Fruit fly (Drosophila melanogaster): ENCODE measurements around the gene Gr93c.

The Gr93c gene

dm6 chr3R:21852579-21853233 lies 7.6 kb upstream of the Gr93c start (continued):
- TF ChIP-seq CG10631 (GFP tag; optimal IDR thresholded peaks at IDR 0.05) (peak; percentile 30), svp (GFP tag) (no peak), CG11762 (GFP tag; optimal IDR thresholded peaks at IDR 0.05; ENCODE audit: insufficient read depth) (no peak), fd59A (GFP tag; optimal IDR thresholded peaks at IDR 0.05) (peak; percentile 26), CG8319 (GFP tag; optimal IDR thresholded peaks at IDR 0.05) (no peak), CG32006 (GFP tag; optimal IDR thresholded peaks at IDR 0.05) (peak; percentile 66), Sox14 (GFP tag; optimal IDR thresholded peaks at IDR 0.05) (peak; percentile 60), Sox102F (GFP tag; optimal IDR thresholded peaks at IDR 0.05) (no peak), fd85E (GFP tag; optimal IDR thresholded peaks at IDR 0.05) (no peak), ss (GFP tag; optimal IDR thresholded peaks at IDR 0.05) (peak; percentile 15 to 21), CG6808 (GFP tag; optimal IDR thresholded peaks at IDR 0.05) (peak; percentile 30), acj6 (GFP tag; optimal IDR thresholded peaks at IDR 0.05) (peak; percentile 23), CG6163 (GFP tag; IDR thresholded peaks at IDR 0.05) (peak; percentile 29; the same call in 1 of the 3 replicates), Blimp-1 (GFP tag; optimal IDR thresholded peaks at IDR 0.05) (no peak), CG11294 (GFP tag; IDR thresholded peaks at IDR 0.05) (no peak), Smox (GFP tag; optimal IDR thresholded peaks at IDR 0.05) (no peak), cyc (GFP tag; optimal IDR thresholded peaks at IDR 0.05) (no peak)

dm6 chr3R:21851592-21852578 lies 6.8 kb upstream of the Gr93c start:
- TF ChIP-seq CG34406 (GFP tag; optimal IDR thresholded peaks at IDR 0.05), result no peak
- TF ChIP-seq acj6 (GFP tag; optimal IDR thresholded peaks at IDR 0.05), result no peak
- TF ChIP-seq Hr38 (GFP tag; optimal IDR thresholded peaks at IDR 0.05), result no peak
- TF ChIP-seq CG15336 (GFP tag; IDR thresholded peaks at IDR 0.05), result no peak
- TF ChIP-seq topi (GFP tag; optimal IDR thresholded peaks at IDR 0.05), result no peak
- TF ChIP-seq Eip78C (GFP tag), result peak; percentile 8
- TF ChIP-seq svp (GFP tag), result peak; percentile 86

DNA sequence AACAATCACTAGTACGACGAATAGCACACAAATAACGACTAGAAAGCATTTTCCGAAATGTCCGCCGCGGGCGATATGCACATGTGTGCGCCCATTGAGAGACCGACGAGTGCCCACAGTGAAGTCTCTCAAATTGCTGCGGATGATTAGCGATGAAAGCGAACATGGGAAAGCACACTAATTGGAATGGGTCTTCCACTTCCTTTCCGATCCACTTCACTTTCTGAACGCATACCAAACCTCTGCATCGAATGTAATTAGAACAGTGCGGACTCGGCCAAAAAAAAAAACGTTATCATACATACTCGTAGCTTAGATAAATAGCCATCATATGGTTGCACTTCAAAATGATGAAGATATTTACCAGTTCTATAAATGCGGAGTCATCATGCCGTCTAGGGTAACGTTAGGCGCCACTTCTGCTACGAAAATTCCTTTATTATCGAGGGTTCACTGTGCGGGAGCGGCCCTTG lies 5.0 kb upstream of the Gr93c start:
- TF ChIP-seq topi (GFP tag; optimal IDR thresholded peaks at IDR 0.05) (peak; percentile 10), svp (GFP tag) (peak; percentile 71), Smox (GFP tag; optimal IDR thresholded peaks at IDR 0.05) (no peak), CG31627 (GFP tag; optimal IDR thresholded peaks at IDR 0.05) (peak; percentile 36), fkh (GFP tag; optimal IDR thresholded peaks at IDR 0.05) (peak; percentile 32), CG6854 (GFP tag; optimal IDR thresholded peaks at IDR 0.05) (no peak), lz (GFP tag; optimal IDR thresholded peaks at IDR 0.05) (peak; percentile 37), CG3032 (tag; optimal IDR thresholded peaks at IDR 0.05) (peak; percentile 9), CG4318 (GFP tag; optimal IDR thresholded peaks at IDR 0.05) (peak; percentile 13), CG8119 (GFP tag; IDR thresholded peaks at IDR 0.05) (peak; percentile 64), Met (GFP tag; optimal IDR thresholded peaks at IDR 0.05) (peak; percentile 13), CG6792 (GFP tag; optimal IDR thresholded peaks at IDR 0.05) (peak; percentile 11), Eip78C (GFP tag) (peak; percentile 74), Sox15 (GFP tag; optimal IDR thresholded peaks at IDR 0.05) (no peak), CG6276 (GFP tag; optimal IDR thresholded peaks at IDR 0.05) (peak; percentile 7), CG15336 (GFP tag; IDR thresholded peaks at IDR 0.05) (peak; percentile 53), Eip75B (GFP tag; optimal IDR thresholded peaks at IDR 0.05) (peak; percentile 35), Sox102F (GFP tag; optimal IDR thresholded peaks at IDR 0.05) (no peak), cyc (GFP tag; optimal IDR thresholded peaks at IDR 0.05) (no peak), Hr39 (GFP tag; optimal IDR thresholded peaks at IDR 0.05) (peak; percentile 5), CG8632 (GFP tag; optimal IDR thresholded peaks at IDR 0.05) (no peak), pdm3 (GFP tag; optimal IDR thresholded peaks at IDR 0.05) (peak; percentile 46), dac (GFP tag; optimal IDR thresholded peaks at IDR 0.05) (peak; percentile 9), CG6808 (GFP tag; optimal IDR thresholded peaks at IDR 0.05) (peak; percentile 34), Gug (GFP tag; IDR thresholded peaks at IDR 0.05) (0 out of 2 replicates have a peak, but pooled peaks have one; percentile 48), CG6163 (GFP tag; IDR thresholded peaks at IDR 0.05) (0 out of 3 replicates have a peak, but pooled peaks have one; percentile 45), CG11762 (GFP tag; optimal IDR thresholded peaks at IDR 0.05; ENCODE audit: insufficient read depth) (no peak), salr (GFP tag; optimal IDR thresholded peaks at IDR 0.05) (peak in 1 of 2 experiments; percentile 55), achi (GFP tag; optimal IDR thresholded peaks at IDR 0.05) (peak; percentile 56), net (GFP tag; optimal IDR thresholded peaks at IDR 0.05) (peak; percentile 15), esn (GFP tag; optimal IDR thresholded peaks at IDR 0.05) (peak; percentile 42)

Data from whole organism, prepupa.